Fruit fly (Drosophila melanogaster) whole organism, embryonic: Measurements from ENCODE around the gene CG8870.

Experiments used
- ATbp ChIP-seq: fragments of 200-800 bp; sonication (Bioruptor generic); optimal IDR thresholded peaks from 2 replicates; lab custom pipeline; 2017; ENCODE audit warnings: missing biosample characterization, mild to moderate bottlenecking, missing genetic modification characterization, missing genetic modification reagents
- B-H1 ChIP-seq: fragments of 200-800 bp; sonication (Bioruptor generic); IDR thresholded peaks from 3 replicates; pipeline ENCODE4 v1.3.6; 2022; ENCODE audit warnings: missing biosample characterization, missing genetic modification characterization
- CG10267 ChIP-seq: fragments of 200-800 bp; sonication (Bioruptor generic); optimal IDR thresholded peaks from 2 replicates; lab custom pipeline; 2018; ENCODE audit warnings: missing biosample characterization, mild to moderate bottlenecking, missing genetic modification characterization, moderate library complexity
- CG10274 ChIP-seq: fragments of 200-800 bp; sonication (Bioruptor generic); optimal IDR thresholded peaks from 3 replicates; lab custom pipeline; 2017; ENCODE audit warnings: missing biosample characterization, mild to moderate bottlenecking, missing genetic modification characterization
- CG10654 ChIP-seq: fragments of 200-800 bp; sonication (Bioruptor generic); optimal IDR thresholded peaks from 2 replicates; lab custom pipeline; 2016; ENCODE audit warnings: missing biosample characterization, missing genetic modification characterization
- CG11247 ChIP-seq: fragments of 200-800 bp; sonication (Bioruptor generic); IDR thresholded peaks from 2 replicates; pipeline ENCODE4 v1.3.6; 2022; ENCODE audit warnings: missing biosample characterization, missing genetic modification characterization
- CG15269 ChIP-seq: fragments of 200-800 bp; sonication (Bioruptor generic); optimal IDR thresholded peaks from 2 replicates; lab custom pipeline; 2018; ENCODE audit warnings: missing biosample characterization, mild to moderate bottlenecking, missing genetic modification characterization, moderate library complexity
- CG18011 ChIP-seq: fragments of 200-800 bp; sonication (Bioruptor generic); optimal IDR thresholded peaks from 2 replicates; lab custom pipeline; 2017; ENCODE audit warnings: missing biosample characterization, missing genetic modification characterization, mild to moderate bottlenecking, moderate library complexity, missing genotype
- CG32772 ChIP-seq: fragments of 200-800 bp; sonication (Bioruptor generic); IDR thresholded peaks from 2 replicates; pipeline ENCODE4 v1.3.6; 2022; ENCODE audit warnings: missing biosample characterization, missing genetic modification characterization
- CG4404 ChIP-seq: fragments of 200-800 bp; sonication (Bioruptor generic); IDR thresholded peaks from 2 replicates; pipeline ENCODE4 v1.3.6; 2022; ENCODE audit warnings: missing biosample characterization, missing genetic modification characterization
- CG8290 ChIP-seq, 3 experiments: fragments of 200-800 bp; sonication (Bioruptor generic); optimal IDR thresholded peaks; 2 replicates each; lab custom pipeline; 2016 to 2019; ENCODE audit warnings: missing biosample characterization in 3 of 3, missing genetic modification characterization in 3 of 3, mild to moderate bottlenecking in 2 of 3, moderate library complexity in 1 of 3
- CG8388 ChIP-seq: fragments of 200-800 bp; sonication (Bioruptor generic); optimal IDR thresholded peaks from 2 replicates; lab custom pipeline; 2019; ENCODE audit warnings: missing biosample characterization, mild to moderate bottlenecking, missing genetic modification characterization, moderate library complexity
- CG8765 ChIP-seq: fragments of 200-800 bp; sonication (Bioruptor generic); IDR thresholded peaks from 2 replicates; pipeline ENCODE4 v1.3.6; 2022; ENCODE audit warnings: missing biosample characterization, missing genetic modification characterization
- CG9797 ChIP-seq: fragments of 200-800 bp; sonication (Bioruptor generic); optimal IDR thresholded peaks from 3 replicates; lab custom pipeline; 2018; ENCODE audit warnings: missing biosample characterization, mild to moderate bottlenecking, missing genetic modification characterization
- Dek ChIP-seq: fragments of 200-800 bp; sonication (Bioruptor generic); optimal IDR thresholded peaks from 3 replicates; lab custom pipeline; 2019; ENCODE audit warnings: missing biosample characterization, mild to moderate bottlenecking, missing genetic modification characterization, moderate library complexity
- Fer1 ChIP-seq: fragments of 200-800 bp; sonication (Bioruptor generic); optimal IDR thresholded peaks from 2 replicates; lab custom pipeline; 2017; ENCODE audit warnings: missing biosample characterization, mild to moderate bottlenecking, missing genetic modification characterization
- Fer2 ChIP-seq: fragments of 200-800 bp; sonication (Bioruptor generic); optimal IDR thresholded peaks from 2 replicates; lab custom pipeline; 2018; ENCODE audit warnings: missing biosample characterization, mild to moderate bottlenecking, missing genetic modification characterization, moderate library complexity
- Fer3 ChIP-seq: fragments of 200-800 bp; sonication (Bioruptor generic); optimal IDR thresholded peaks from 2 replicates; lab custom pipeline; 2018; ENCODE audit warnings: missing biosample characterization, mild to moderate bottlenecking, missing genetic modification characterization, moderate library complexity
- HHEX ChIP-seq: fragments of 200-800 bp; sonication (Bioruptor generic); optimal IDR thresholded peaks from 3 replicates; lab custom pipeline; 2017; ENCODE audit warnings: missing biosample characterization, mild to moderate bottlenecking, missing genetic modification characterization, missing genetic modification reagents
- HLH4C ChIP-seq: fragments of 200-800 bp; sonication (Bioruptor generic); IDR thresholded peaks from 3 replicates; pipeline ENCODE4 v1.3.6; 2022; ENCODE audit warnings: missing biosample characterization, missing genetic modification characterization; ENCODE audit not compliant: partially characterized antibody
- Hand ChIP-seq: fragments of 200-800 bp; sonication (Bioruptor generic); optimal IDR thresholded peaks from 2 replicates; lab custom pipeline; 2017; ENCODE audit warnings: mild to moderate bottlenecking, missing biosample characterization, missing genetic modification reagents, missing genetic modification characterization
- Hsf ChIP-seq: fragments of 200-800 bp; sonication (Bioruptor generic); optimal IDR thresholded peaks from 3 replicates; lab custom pipeline; 2016; ENCODE audit warnings: missing biosample characterization, missing genetic modification characterization
- Lpt ChIP-seq: fragments of >200 bp; optimal IDR thresholded peaks from 2 replicates; lab custom pipeline; 2018; ENCODE audit warnings: missing biosample characterization, missing genetic modification characterization
- NfI ChIP-seq: fragments of 200-800 bp; sonication (Bioruptor generic); optimal IDR thresholded peaks from 3 replicates; lab custom pipeline; 2018; ENCODE audit warnings: missing biosample characterization, mild to moderate bottlenecking, missing genetic modification characterization, moderate library complexity
- Poxn ChIP-seq: fragments of 200-800 bp; sonication (Bioruptor generic); IDR thresholded peaks from 2 replicates; pipeline ENCODE4 v1.3.6; 2022; ENCODE audit warnings: missing biosample characterization, missing genetic modification characterization
- Sox102F ChIP-seq: fragments of 200-800 bp; sonication (Bioruptor generic); optimal IDR thresholded peaks from 2 replicates; lab custom pipeline; 2018; ENCODE audit warnings: missing biosample characterization, mild to moderate bottlenecking, missing genetic modification characterization, moderate library complexity
- Spps ChIP-seq: fragments of 200-800 bp; sonication (Bioruptor generic); optimal IDR thresholded peaks from 2 replicates; lab custom pipeline; 2018; ENCODE audit warnings: missing biosample characterization, mild to moderate bottlenecking, missing genetic modification characterization
- Ssrp ChIP-seq: fragments of 200-800 bp; sonication (Bioruptor generic); optimal IDR thresholded peaks from 2 replicates; lab custom pipeline; 2018; ENCODE audit warnings: missing biosample characterization, mild to moderate bottlenecking, missing genetic modification characterization, moderate library complexity
- TFAM ChIP-seq: fragments of 200-800 bp; sonication (Bioruptor generic); optimal IDR thresholded peaks from 2 replicates; lab custom pipeline; 2017; ENCODE audit warnings: missing biosample characterization, missing genetic modification characterization, inconsistent platforms
- ara ChIP-seq: fragments of 200-800 bp; sonication (Bioruptor generic); IDR thresholded peaks from 2 replicates; pipeline ENCODE4 v1.3.6; 2022; ENCODE audit warnings: missing biosample characterization, missing genetic modification characterization
- bcd ChIP-seq: fragments of 200-800 bp; sonication (Bioruptor generic); optimal IDR thresholded peaks from 2 replicates; lab custom pipeline; 2017; ENCODE audit warnings: missing biosample characterization, mild to moderate bottlenecking, missing genetic modification characterization
- bowl ChIP-seq: fragments of 200-800 bp; sonication (Bioruptor generic); IDR thresholded peaks from 2 replicates; pipeline ENCODE4 v1.3.6; 2022; ENCODE audit warnings: missing biosample characterization, missing genetic modification characterization
- chinmo ChIP-seq: fragments of 200-800 bp; sonication (Bioruptor generic); IDR thresholded peaks from 4 replicates; pipeline ENCODE4 v1.3.6; 2022; ENCODE audit warnings: missing biosample characterization, missing genetic modification characterization; ENCODE audit not compliant: partially characterized antibody
- chm ChIP-seq: fragments of 200-800 bp; sonication (Bioruptor generic); IDR thresholded peaks from 2 replicates; pipeline ENCODE4 v1.3.6; 2022; ENCODE audit warnings: missing biosample characterization, missing genetic modification characterization
- crol ChIP-seq: fragments of 200-800 bp; sonication (Bioruptor generic); IDR thresholded peaks from 2 replicates; pipeline ENCODE4 v1.3.6; 2022; ENCODE audit warnings: missing biosample characterization, missing genetic modification characterization
- dan ChIP-seq: fragments of 200-800 bp; sonication (Bioruptor generic); IDR thresholded peaks from 2 replicates; pipeline ENCODE4 v1.3.6; 2022; ENCODE audit warnings: missing biosample characterization, missing genetic modification characterization
- gsb-n ChIP-seq: fragments of 200-800 bp; sonication (Bioruptor generic); optimal IDR thresholded peaks from 3 replicates; lab custom pipeline; 2018; ENCODE audit warnings: missing biosample characterization, mild to moderate bottlenecking, missing genetic modification characterization
- h ChIP-seq: fragments of >200 bp; optimal IDR thresholded peaks from 2 replicates; lab custom pipeline; 2017
- inv ChIP-seq: fragments of 200-800 bp; sonication (Bioruptor generic); IDR thresholded peaks from 2 replicates; pipeline ENCODE4 v1.3.6; 2022; ENCODE audit warnings: missing biosample characterization, missing genetic modification characterization; ENCODE audit not compliant: partially characterized antibody
- jigr1 ChIP-seq: fragments of 200-800 bp; sonication (Bioruptor generic); IDR thresholded peaks from 3 replicates; pipeline ENCODE4 v1.3.6; 2022; ENCODE audit warnings: missing biosample characterization, missing genetic modification characterization
- knrl ChIP-seq: fragments of 200-800 bp; sonication (Bioruptor generic); IDR thresholded peaks from 3 replicates; pipeline ENCODE4 v1.3.6; 2022; ENCODE audit warnings: missing biosample characterization, missing genetic modification characterization; ENCODE audit not compliant: partially characterized antibody
- mirr ChIP-seq: fragments of 200-800 bp; sonication (Bioruptor generic); optimal IDR thresholded peaks from 3 replicates; lab custom pipeline; 2018; ENCODE audit warnings: missing biosample characterization, mild to moderate bottlenecking, missing genetic modification characterization
- nmo ChIP-seq: fragments of 200-800 bp; sonication (Bioruptor generic); optimal IDR thresholded peaks from 2 replicates; lab custom pipeline; 2018; ENCODE audit warnings: missing biosample characterization, mild to moderate bottlenecking, missing genetic modification characterization, moderate library complexity
- onecut ChIP-seq: fragments of 200-800 bp; sonication (Bioruptor generic); IDR thresholded peaks from 2 replicates; pipeline ENCODE4 v1.3.6; 2022; ENCODE audit warnings: missing biosample characterization, missing genetic modification characterization
- peb ChIP-seq: fragments of 200-800 bp; sonication (Bioruptor generic); IDR thresholded peaks from 2 replicates; pipeline ENCODE4 v1.3.6; 2022; ENCODE audit warnings: missing biosample characterization, missing genetic modification characterization
- pfk ChIP-seq: fragments of 200-800 bp; sonication (Bioruptor generic); optimal IDR thresholded peaks from 2 replicates; lab custom pipeline; 2018; ENCODE audit warnings: missing biosample characterization, mild to moderate bottlenecking, missing genetic modification characterization, moderate library complexity
- run ChIP-seq: fragments of 200-800 bp; sonication (Bioruptor generic); optimal IDR thresholded peaks from 3 replicates; lab custom pipeline; 2018; ENCODE audit warnings: missing biosample characterization, mild to moderate bottlenecking, missing genetic modification characterization
- ssp ChIP-seq: fragments of 200-800 bp; sonication (Bioruptor generic); IDR thresholded peaks from 2 replicates; pipeline ENCODE4 v1.3.6; 2022; ENCODE audit warnings: missing biosample characterization, missing genetic modification characterization
- zen ChIP-seq: fragments of 200-800 bp; sonication (Bioruptor generic); optimal IDR thresholded peaks from 3 replicates; lab custom pipeline; 2018; ENCODE audit warnings: missing biosample characterization, mild to moderate bottlenecking, missing genetic modification characterization, moderate library complexity

The CG8870 gene

dm6 chr3R:13428341-13429040 is 48.8 kb downstream of the CG8870 start (continued):
- TF ChIP-seq CG15269 = peak; percentile 71
- TF ChIP-seq CG10267 (tag; lab: Kevin White, UChicago) = peak; percentile 69
- TF ChIP-seq ATbp (GFP tag; lab: Kevin White, UChicago) = peak; percentile 73
- peak; percentile 64 for TF ChIP-seq CG4404
- no peak for TF ChIP-seq dan (GFP tag; lab: Robert Waterston, UW)
- no peak for TF ChIP-seq pfk
- TF ChIP-seq CG10654 (GFP tag; lab: Kevin White, UChicago) = peak; percentile 46
- no peak for TF ChIP-seq peb
- no peak for TF ChIP-seq Fer2
- TF ChIP-seq CG8290 (GFP tag; optimal IDR thresholded peaks at IDR 0.05; lab: Kevin White, UChicago) = peak; percentile 7
- TF ChIP-seq CG8290 (tag; optimal IDR thresholded peaks at IDR 0.05; lab: Kevin White, UChicago) = peak in 1 of 2 experiments; percentile 33
- no peak for TF ChIP-seq knrl (GFP tag; lab: Robert Waterston, UW)
- TF ChIP-seq HLH4C (GFP tag; lab: Robert Waterston, UW) = no peak
- TF ChIP-seq Hand (GFP tag; lab: Kevin White, UChicago) = no peak
- TF ChIP-seq NfI (GFP tag; lab: Kevin White, UChicago) = peak; percentile 69
- no peak for TF ChIP-seq CG10274
- TF ChIP-seq B-H1 (GFP tag; lab: Robert Waterston, UW) = 0 out of 3 replicates have a peak, but pooled peaks have one; percentile 31
- no peak for TF ChIP-seq jigr1
- TF ChIP-seq CG8765 (GFP tag; lab: Robert Waterston, UW) = no peak
- TF ChIP-seq ssp (GFP tag; lab: Robert Waterston, UW) = 0 out of 2 replicates have a peak, but pooled peaks have one; percentile 43
- no peak for TF ChIP-seq mirr (GFP tag; lab: Kevin White, UChicago)
- TF ChIP-seq TFAM (GFP tag; lab: Kevin White, UChicago) = peak; percentile 29
- no peak for TF ChIP-seq inv (GFP tag; lab: Robert Waterston, UW)
- TF ChIP-seq Spps (tag; lab: Kevin White, UChicago) = peak; percentile 43
- peak; percentile 72 for TF ChIP-seq CG8388
- TF ChIP-seq ara (GFP tag; lab: Robert Waterston, UW) = peak; percentile 75
- no peak for TF ChIP-seq h (lab: Kevin White, UChicago)
- no peak; the same call in 1 of the 2 replicates for TF ChIP-seq crol (GFP tag; lab: Robert Waterston, UW)
- TF ChIP-seq Lpt (GFP tag; lab: Kevin White, UChicago) = no peak
- TF ChIP-seq Dek = peak; percentile 44
- peak; percentile 48; the same call in 1 of the 2 replicates for TF ChIP-seq CG11247 (GFP tag; lab: Robert Waterston, UW)
- TF ChIP-seq Fer3 (tag; lab: Kevin White, UChicago) = peak; percentile 53
- peak; percentile 76 for TF ChIP-seq nmo (GFP tag; lab: Kevin White, UChicago)
- peak; percentile 37 for TF ChIP-seq run (tag; lab: Kevin White, UChicago)
- TF ChIP-seq HHEX = peak; percentile 61
- no peak for TF ChIP-seq bowl
- TF ChIP-seq CG32772 (GFP tag; lab: Robert Waterston, UW) = peak; percentile 59; the same call in 1 of the 2 replicates
- peak; percentile 11 for TF ChIP-seq CG18011 (GFP tag; lab: Kevin White, UChicago)
- TF ChIP-seq onecut (GFP tag; lab: Robert Waterston, UW) = peak; percentile 41
- no peak for TF ChIP-seq chm (GFP tag; lab: Robert Waterston, UW)
- TF ChIP-seq zen (tag; lab: Kevin White, UChicago) = peak; percentile 65
- no peak for TF ChIP-seq chinmo (GFP tag; lab: Robert Waterston, UW)
- TF ChIP-seq bcd (GFP tag; lab: Kevin White, UChicago) = peak; percentile 62
- TF ChIP-seq Fer1 (GFP tag; lab: Kevin White, UChicago) = peak; percentile 44
- TF ChIP-seq gsb-n (tag; lab: Kevin White, UChicago) = peak; percentile 62
- TF ChIP-seq Poxn (GFP tag; lab: Robert Waterston, UW) = no peak
- no peak for TF ChIP-seq CG9797 (GFP tag; lab: Kevin White, UChicago)
- TF ChIP-seq Ssrp (tag; lab: Kevin White, UChicago) = peak; percentile 63
- peak; percentile 80 for TF ChIP-seq Sox102F (GFP tag; lab: Kevin White, UChicago)
- peak; percentile 65 for TF ChIP-seq Hsf (GFP tag; lab: Kevin White, UChicago)
